Fruit fly (Drosophila melanogaster): ENCODE results near the gene Pvf1.
A peak's percentile ranks its signal among the peaks of the same experiment; 100 is the strongest.

Pvf1 gene

DNA sequence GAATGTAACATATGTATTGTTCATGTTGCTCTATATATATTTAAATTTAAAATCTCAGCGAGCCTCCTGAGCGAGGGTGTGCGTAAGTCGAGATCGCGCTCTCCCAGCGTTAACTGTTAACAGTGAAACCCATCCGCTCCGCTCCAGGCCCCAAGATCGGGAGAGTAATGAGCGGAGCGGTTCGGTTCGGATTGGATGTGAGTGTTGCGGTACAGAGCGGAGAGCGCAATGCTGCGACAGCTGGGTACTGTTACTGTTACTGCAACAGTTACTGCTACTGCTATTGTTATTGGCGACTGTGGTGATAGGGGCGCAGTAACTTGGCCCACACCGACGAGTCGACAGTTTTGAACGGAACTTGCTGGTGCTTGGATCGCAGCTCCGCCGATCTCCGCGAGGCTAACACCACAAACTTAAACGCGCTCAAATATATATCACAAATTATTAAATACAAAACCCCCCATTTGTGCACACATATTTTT is at the start of gene Pvf1:
Gene Pvf1, plus strand, starts transcription at position 312 of the 482 bp plus-strand sequence.
- TF ChIP-seq ttk (optimal IDR thresholded peaks at IDR 0.05) (no peak), insv (optimal IDR thresholded peaks at IDR 0.05) (no peak), Sin3A (optimal IDR thresholded peaks at IDR 0.05) (no peak), h (optimal IDR thresholded peaks at IDR 0.05) (no peak), Myc (optimal IDR thresholded peaks at IDR 0.05) (no peak), psq (optimal IDR thresholded peaks at IDR 0.05) (no peak)

DNA sequence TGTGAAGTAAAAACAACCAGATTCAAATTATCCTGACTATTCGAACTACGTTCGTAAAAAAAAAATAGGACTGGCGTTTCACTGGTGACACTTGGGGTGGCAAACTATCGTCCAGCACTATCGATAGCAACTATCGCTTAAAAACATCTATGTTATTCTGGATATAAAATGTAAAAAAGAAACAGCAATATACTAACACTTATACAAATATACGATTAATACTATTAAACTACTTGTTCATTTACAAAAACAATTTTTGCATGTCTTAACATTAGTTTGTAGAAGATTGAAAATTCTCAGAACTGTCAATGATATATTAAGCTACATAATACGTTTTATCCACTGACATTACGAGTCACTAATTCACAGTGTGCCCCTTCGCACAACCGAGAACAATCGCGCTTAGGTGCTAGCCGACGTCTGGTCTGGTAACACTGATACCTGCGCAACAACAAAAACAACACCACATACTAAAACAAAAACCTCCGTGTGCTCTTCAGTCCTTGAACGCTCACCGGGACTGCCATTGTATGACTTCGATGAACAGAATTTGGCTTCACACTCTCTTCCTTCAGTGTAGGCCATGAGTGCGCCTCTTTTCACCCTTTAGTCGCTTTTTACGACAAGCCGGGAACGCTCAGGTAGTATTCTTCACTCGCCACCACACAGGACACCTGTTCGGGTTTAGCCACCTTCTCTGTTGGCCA is 48.9 kb upstream of the Pvf1 start, which contains the start of gene CG18259:
Gene CG18259, minus strand, starts transcription at position 78 of the 707 bp plus-strand sequence.
- TF ChIP-seq Sin3A (optimal IDR thresholded peaks at IDR 0.05) (peak; percentile 85), h (optimal IDR thresholded peaks at IDR 0.05) (no peak)

- no peak for TF ChIP-seq psq (optimal IDR thresholded peaks at IDR 0.05)
- no peak for TF ChIP-seq insv (optimal IDR thresholded peaks at IDR 0.05)
- TF ChIP-seq Myc (optimal IDR thresholded peaks at IDR 0.05): no peak
- no peak for TF ChIP-seq h (optimal IDR thresholded peaks at IDR 0.05)
- TF ChIP-seq Sin3A (optimal IDR thresholded peaks at IDR 0.05): no peak
- no peak for TF ChIP-seq ttk (optimal IDR thresholded peaks at IDR 0.05)
These were observed 44.2 kb upstream of the Pvf1 start, which contains the start of the genes CG6961 and S6KL for dm6 chrX:18788143-18788745. Gene CG6961, minus strand, starts transcription at chrX:18788210. Gene S6KL, plus strand, starts transcription at chrX:18788464.

dm6 chrX:18789353-18790210 is 42.9 kb upstream of the Pvf1 start:
- no peak for TF ChIP-seq psq (optimal IDR thresholded peaks at IDR 0.05)
- peak; percentile 63 for TF ChIP-seq h (optimal IDR thresholded peaks at IDR 0.05)

DNA sequence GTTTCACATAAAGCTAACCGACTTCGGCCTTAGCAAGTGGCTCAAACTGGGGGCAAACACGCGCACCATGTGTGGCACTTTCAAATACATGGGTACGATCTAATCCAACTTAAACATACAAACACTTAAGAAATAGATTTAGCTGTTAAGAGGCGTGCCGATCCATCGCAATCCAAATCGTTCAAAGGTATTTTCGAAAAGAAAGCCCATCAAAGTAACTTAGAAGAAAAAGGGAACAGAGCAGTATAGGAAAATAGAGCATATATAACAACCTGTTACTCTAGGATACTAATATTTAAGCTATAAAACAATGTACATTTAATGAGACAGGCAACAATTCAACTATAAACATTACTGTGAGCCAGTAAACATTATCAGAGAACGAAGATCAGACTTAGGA is 41.1 kb upstream of the Pvf1 start, which contains the start of gene Atg101:
Gene Atg101, plus strand, starts transcription at position 301 of the 400 bp plus-strand sequence.
- TF ChIP-seq insv (optimal IDR thresholded peaks at IDR 0.05): no peak
- TF ChIP-seq psq (optimal IDR thresholded peaks at IDR 0.05): no peak
- TF ChIP-seq Sin3A (optimal IDR thresholded peaks at IDR 0.05): no peak
- TF ChIP-seq ttk (optimal IDR thresholded peaks at IDR 0.05): no peak
- no peak for TF ChIP-seq Myc (optimal IDR thresholded peaks at IDR 0.05)
- TF ChIP-seq h (optimal IDR thresholded peaks at IDR 0.05): no peak

DNA sequence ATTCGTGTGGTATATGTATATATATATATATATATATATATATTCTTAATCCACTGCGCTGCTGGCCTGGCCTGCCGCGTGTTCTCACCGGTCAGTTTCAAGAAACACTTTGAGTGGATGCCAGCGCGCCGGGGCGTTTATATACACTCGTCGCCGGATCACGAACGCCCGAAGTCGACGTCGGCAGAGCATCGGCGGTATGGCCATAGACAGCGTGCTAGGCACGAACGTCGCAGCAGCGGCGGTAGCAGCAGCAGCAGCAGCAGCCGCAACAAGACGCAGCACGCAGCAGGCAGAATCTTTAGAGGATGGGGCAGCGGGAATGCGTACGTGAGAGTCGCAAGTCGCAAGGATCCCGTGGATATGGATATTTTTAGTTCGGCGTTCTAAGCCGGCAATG is 34.9 kb upstream of the Pvf1 start, which contains the start of gene bnb:
Gene bnb, minus strand, starts transcription at position 121 of the 400 bp plus-strand sequence.
- no peak for TF ChIP-seq insv (optimal IDR thresholded peaks at IDR 0.05)
- no peak for TF ChIP-seq h (optimal IDR thresholded peaks at IDR 0.05)
- no peak for TF ChIP-seq Sin3A (optimal IDR thresholded peaks at IDR 0.05)
- TF ChIP-seq ttk (optimal IDR thresholded peaks at IDR 0.05): no peak
- TF ChIP-seq psq (optimal IDR thresholded peaks at IDR 0.05): no peak
- no peak for TF ChIP-seq Myc (optimal IDR thresholded peaks at IDR 0.05)

dm6 chrX:18799307-18799855 is 33.1 kb upstream of the Pvf1 start:
- no peak for TF ChIP-seq ttk (optimal IDR thresholded peaks at IDR 0.05)
- no peak for TF ChIP-seq Sin3A (optimal IDR thresholded peaks at IDR 0.05)
- no peak for TF ChIP-seq Myc (optimal IDR thresholded peaks at IDR 0.05)
- no peak for TF ChIP-seq psq (optimal IDR thresholded peaks at IDR 0.05)
- no peak for TF ChIP-seq insv (optimal IDR thresholded peaks at IDR 0.05)
- TF ChIP-seq h (optimal IDR thresholded peaks at IDR 0.05): no peak

- no peak for TF ChIP-seq insv (optimal IDR thresholded peaks at IDR 0.05)
- no peak for TF ChIP-seq Sin3A (optimal IDR thresholded peaks at IDR 0.05)
- TF ChIP-seq Myc (optimal IDR thresholded peaks at IDR 0.05): no peak
- no peak for TF ChIP-seq h (optimal IDR thresholded peaks at IDR 0.05)
- TF ChIP-seq ttk (optimal IDR thresholded peaks at IDR 0.05): no peak
- no peak for TF ChIP-seq psq (optimal IDR thresholded peaks at IDR 0.05)
These were observed 32.3 kb upstream of the Pvf1 start for dm6 chrX:18800167-18800566.

DNA sequence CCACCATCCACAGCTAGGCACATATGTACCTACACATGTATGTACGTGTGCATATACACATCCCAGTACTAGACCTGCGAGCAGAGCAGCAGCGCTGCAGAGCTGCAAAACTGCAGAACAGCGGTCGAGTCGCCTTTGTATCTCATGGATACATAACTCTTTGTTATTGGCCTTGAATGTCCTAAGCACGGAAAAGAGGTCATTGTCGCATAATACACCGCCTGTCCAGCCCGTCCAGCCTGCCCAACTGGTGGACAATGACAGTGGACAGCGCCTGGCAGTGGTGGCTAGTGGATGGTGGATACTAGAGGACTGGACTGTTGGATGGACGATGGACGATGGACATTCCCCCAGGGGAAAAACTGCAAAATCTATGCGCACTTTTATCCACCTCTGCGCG is 31.2 kb upstream of the Pvf1 start:
- no peak for TF ChIP-seq ttk (optimal IDR thresholded peaks at IDR 0.05)
- no peak for TF ChIP-seq psq (optimal IDR thresholded peaks at IDR 0.05)
- no peak for TF ChIP-seq h (optimal IDR thresholded peaks at IDR 0.05)
- no peak for TF ChIP-seq insv (optimal IDR thresholded peaks at IDR 0.05)
- TF ChIP-seq Myc (optimal IDR thresholded peaks at IDR 0.05): no peak
- TF ChIP-seq Sin3A (optimal IDR thresholded peaks at IDR 0.05): no peak

dm6 chrX:18805036-18805435 is 27.4 kb upstream of the Pvf1 start:
- TF ChIP-seq insv (optimal IDR thresholded peaks at IDR 0.05) (no peak), h (optimal IDR thresholded peaks at IDR 0.05) (no peak), psq (optimal IDR thresholded peaks at IDR 0.05) (no peak), Myc (optimal IDR thresholded peaks at IDR 0.05) (no peak), Sin3A (optimal IDR thresholded peaks at IDR 0.05) (no peak), ttk (optimal IDR thresholded peaks at IDR 0.05) (no peak)

DNA sequence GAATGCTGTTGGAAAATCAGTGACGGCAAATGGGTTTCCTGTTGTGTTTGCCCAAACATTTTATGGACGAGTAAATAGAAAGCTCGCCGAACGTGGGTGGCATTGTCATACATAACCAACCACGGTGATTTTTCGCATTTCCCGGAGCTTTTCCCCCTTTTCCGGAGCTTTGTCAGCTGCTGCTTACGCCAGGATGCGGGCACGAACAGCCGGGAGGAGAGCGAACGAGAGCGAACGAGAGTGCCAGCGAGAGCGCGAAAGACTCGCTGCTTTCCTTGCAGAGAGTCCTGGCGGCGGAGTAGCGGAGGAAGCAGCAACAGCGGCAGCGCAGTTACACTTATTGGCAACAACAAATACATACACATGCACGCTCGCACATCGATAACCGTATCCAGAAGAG is 26.1 kb upstream of the Pvf1 start, which contains the start of gene CG7058:
Gene CG7058, plus strand, starts transcription at position 330 of the 400 bp plus-strand sequence.
- TF ChIP-seq ttk (optimal IDR thresholded peaks at IDR 0.05) (no peak), Myc (optimal IDR thresholded peaks at IDR 0.05) (no peak), Sin3A (optimal IDR thresholded peaks at IDR 0.05) (no peak), insv (optimal IDR thresholded peaks at IDR 0.05) (no peak), h (optimal IDR thresholded peaks at IDR 0.05) (no peak)
